Fruit fly (Drosophila melanogaster): ENCODE data around the gene SecS.
A peak's percentile ranks its signal among the peaks of the same experiment; 100 is the strongest.

SecS gene

dm6 chr3R:5571756-5572155, 29.5 kb upstream of the SecS start:
- TF ChIP-seq CG7101 (tag; optimal IDR thresholded peaks at IDR 0.05) (no peak), kay (GFP tag; ENCODE audit: borderline replicate concordance) (no peak), CG5204 (GFP tag; optimal IDR thresholded peaks at IDR 0.05) (no peak), cic (GFP tag; optimal IDR thresholded peaks at IDR 0.05) (peak; percentile 45), Clk (GFP tag; optimal IDR thresholded peaks at IDR 0.05) (no peak)

dm6 chr3R:5572900-5573665, 28.1 kb upstream of the SecS start:
- TF ChIP-seq tj (GFP tag; optimal IDR thresholded peaks at IDR 0.05) (peak; percentile 61), cic (GFP tag; optimal IDR thresholded peaks at IDR 0.05) (no peak), pad (GFP tag; optimal IDR thresholded peaks at IDR 0.05) (no peak)

dm6 chr3R:5573883-5574282, 27.4 kb upstream of the SecS start:
- TF ChIP-seq cnc (optimal IDR thresholded peaks at IDR 0.05) (no peak), CG33017 (tag; optimal IDR thresholded peaks at IDR 0.05) (no peak), tj (GFP tag; optimal IDR thresholded peaks at IDR 0.05) (no peak), CG12768 (GFP tag; optimal IDR thresholded peaks at IDR 0.05) (no peak), CG5204 (GFP tag; optimal IDR thresholded peaks at IDR 0.05) (no peak), CG14711 (tag; optimal IDR thresholded peaks at IDR 0.05) (no peak), toe (GFP tag; optimal IDR thresholded peaks at IDR 0.05) (no peak), CG7045 (GFP tag; optimal IDR thresholded peaks at IDR 0.05) (no peak), ovo (GFP tag; optimal IDR thresholded peaks at IDR 0.05) (no peak), kay (GFP tag; ENCODE audit: borderline replicate concordance) (no peak), CG1620 (GFP tag; optimal IDR thresholded peaks at IDR 0.05) (no peak), CG7101 (tag; optimal IDR thresholded peaks at IDR 0.05) (no peak), pad (GFP tag; optimal IDR thresholded peaks at IDR 0.05) (no peak), Mnt (GFP tag; optimal IDR thresholded peaks at IDR 0.05) (no peak)

- TF ChIP-seq toe (GFP tag; optimal IDR thresholded peaks at IDR 0.05) (no peak), kay (GFP tag; ENCODE audit: borderline replicate concordance) (no peak), Crg-1 (GFP tag; optimal IDR thresholded peaks at IDR 0.05) (peak; percentile 60), cic (GFP tag; optimal IDR thresholded peaks at IDR 0.05) (no peak), Hr96 (GFP tag; optimal IDR thresholded peaks at IDR 0.05) (no peak), CG12768 (GFP tag; optimal IDR thresholded peaks at IDR 0.05) (peak; percentile 62), CG7045 (GFP tag; optimal IDR thresholded peaks at IDR 0.05) (peak; percentile 2), bab1 (GFP tag; optimal IDR thresholded peaks at IDR 0.05) (peak; percentile 38), tj (GFP tag; optimal IDR thresholded peaks at IDR 0.05) (no peak), CG33017 (tag; optimal IDR thresholded peaks at IDR 0.05) (no peak), Mnt (GFP tag; optimal IDR thresholded peaks at IDR 0.05) (peak; percentile 48), CG14711 (tag; optimal IDR thresholded peaks at IDR 0.05) (no peak), CG5204 (GFP tag; optimal IDR thresholded peaks at IDR 0.05) (no peak), cnc (optimal IDR thresholded peaks at IDR 0.05) (no peak), CG11617 (GFP tag; optimal IDR thresholded peaks at IDR 0.05) (peak; percentile 44), pad (GFP tag; optimal IDR thresholded peaks at IDR 0.05) (peak; percentile 45), CG7101 (tag; optimal IDR thresholded peaks at IDR 0.05) (peak; percentile 26), ovo (GFP tag; optimal IDR thresholded peaks at IDR 0.05) (peak; percentile 1), CG1620 (GFP tag; optimal IDR thresholded peaks at IDR 0.05) (peak; percentile 51), Clk (GFP tag; optimal IDR thresholded peaks at IDR 0.05) (peak; percentile 12)
Measured at dm6 chr3R:5587863-5588519, 13.2 kb upstream of the SecS start, which contains the start of gene CG2926. Gene CG2926 (minus strand): TSS chr3R:5588380.

dm6 chr3R:5588573-5588972, 12.7 kb upstream of the SecS start, which contains the start of gene PolZ2:
Gene PolZ2 (plus strand): TSS chr3R:5588873.
- no peak for TF ChIP-seq Hr96 (GFP tag; optimal IDR thresholded peaks at IDR 0.05)
- TF ChIP-seq CG33017 (tag; optimal IDR thresholded peaks at IDR 0.05), result no peak
- TF ChIP-seq CG12768 (GFP tag; optimal IDR thresholded peaks at IDR 0.05), result no peak
- TF ChIP-seq CG14711 (tag; optimal IDR thresholded peaks at IDR 0.05), result no peak
- TF ChIP-seq Crg-1 (GFP tag; optimal IDR thresholded peaks at IDR 0.05), result no peak
- no peak for TF ChIP-seq ovo (GFP tag; optimal IDR thresholded peaks at IDR 0.05)
- no peak for TF ChIP-seq CG7101 (tag; optimal IDR thresholded peaks at IDR 0.05)
- TF ChIP-seq pad (GFP tag; optimal IDR thresholded peaks at IDR 0.05), result no peak
- TF ChIP-seq CG11617 (GFP tag; optimal IDR thresholded peaks at IDR 0.05), result no peak
- no peak for TF ChIP-seq bab1 (GFP tag; optimal IDR thresholded peaks at IDR 0.05)
- no peak for TF ChIP-seq toe (GFP tag; optimal IDR thresholded peaks at IDR 0.05)
- no peak for TF ChIP-seq CG5204 (GFP tag; optimal IDR thresholded peaks at IDR 0.05)
- no peak for TF ChIP-seq cic (GFP tag; optimal IDR thresholded peaks at IDR 0.05)
- no peak for TF ChIP-seq Clk (GFP tag; optimal IDR thresholded peaks at IDR 0.05)
- TF ChIP-seq Mnt (GFP tag; optimal IDR thresholded peaks at IDR 0.05), result no peak
- TF ChIP-seq kay (GFP tag; ENCODE audit: borderline replicate concordance), result no peak
- TF ChIP-seq CG7045 (GFP tag; optimal IDR thresholded peaks at IDR 0.05), result no peak

dm6 chr3R:5591398-5591853, 9.8 kb upstream of the SecS start, which contains the start of the genes noi and Vha26:
Gene noi (minus strand): TSS chr3R:5591459.
Gene Vha26 (plus strand): TSS chr3R:5591763.
- TF ChIP-seq Mnt (GFP tag; optimal IDR thresholded peaks at IDR 0.05) (peak; percentile 71), CG7101 (tag; optimal IDR thresholded peaks at IDR 0.05) (peak; percentile 46), tj (GFP tag; optimal IDR thresholded peaks at IDR 0.05) (peak; percentile 10), CG1620 (GFP tag; optimal IDR thresholded peaks at IDR 0.05) (peak; percentile 24), kay (GFP tag; ENCODE audit: borderline replicate concordance) (no peak), CG14711 (tag; optimal IDR thresholded peaks at IDR 0.05) (peak; percentile 48), Crg-1 (GFP tag; optimal IDR thresholded peaks at IDR 0.05) (no peak), CG11617 (GFP tag; optimal IDR thresholded peaks at IDR 0.05) (peak; percentile 49), Hr96 (GFP tag; optimal IDR thresholded peaks at IDR 0.05) (no peak), toe (GFP tag; optimal IDR thresholded peaks at IDR 0.05) (no peak), cnc (optimal IDR thresholded peaks at IDR 0.05) (no peak), Clk (GFP tag; optimal IDR thresholded peaks at IDR 0.05) (peak; percentile 39), CG12768 (GFP tag; optimal IDR thresholded peaks at IDR 0.05) (no peak), CG5204 (GFP tag; optimal IDR thresholded peaks at IDR 0.05) (no peak), CG33017 (tag; optimal IDR thresholded peaks at IDR 0.05) (no peak), cic (GFP tag; optimal IDR thresholded peaks at IDR 0.05) (peak; percentile 21), pad (GFP tag; optimal IDR thresholded peaks at IDR 0.05) (peak; percentile 23), ovo (GFP tag; optimal IDR thresholded peaks at IDR 0.05) (no peak), bab1 (GFP tag; optimal IDR thresholded peaks at IDR 0.05) (no peak), CG7045 (GFP tag; optimal IDR thresholded peaks at IDR 0.05) (no peak)
